Worm (Caenorhabditis elegans) whole organism, L3 larva: ENCODE measurements around the gene gfi-1.

Experiments used
- R02D3.7 ChIP-seq: fragments of 150-350 bp; optimal IDR thresholded peaks from 2 replicates; lab custom pipeline; 2014; ENCODE audit warnings: missing biosample characterization, missing genetic modification characterization
- ZK546.5 ChIP-seq: sonication (generic microtip); optimal IDR thresholded peaks from 2 replicates; lab custom pipeline; 2017; ENCODE audit warnings: missing biosample characterization, missing genetic modification characterization
- aly-2 ChIP-seq: fragments of 150-350 bp; optimal IDR thresholded peaks from 2 replicates; lab custom pipeline; 2014; ENCODE audit warnings: missing biosample characterization, missing genetic modification characterization
- ama-1 ChIP-seq: fragments of 150-350 bp; optimal IDR thresholded peaks from 2 replicates; lab custom pipeline; 2018
- ceh-16 ChIP-seq: sonication (generic microtip); optimal IDR thresholded peaks from 2 replicates; lab custom pipeline; 2017; ENCODE audit warnings: missing biosample characterization, missing genetic modification characterization
- ceh-82 ChIP-seq: fragments of 150-350 bp; optimal IDR thresholded peaks from 2 replicates; lab custom pipeline; 2014; ENCODE audit warnings: missing biosample characterization, missing genetic modification characterization
- ceh-9 ChIP-seq: sonication (generic microtip); optimal IDR thresholded peaks from 2 replicates; lab custom pipeline; 2018; ENCODE audit warnings: missing biosample characterization, missing genetic modification characterization
- daf-12 ChIP-seq: fragments of 150-350 bp; optimal IDR thresholded peaks from 2 replicates; lab custom pipeline; 2014; ENCODE audit warnings: missing biosample characterization, missing genetic modification reagents, missing genetic modification characterization
- egl-27 ChIP-seq: sonication (generic microtip); optimal IDR thresholded peaks from 4 replicates; lab custom pipeline; 2017; ENCODE audit warnings: missing biosample characterization, missing genetic modification reagents, missing genetic modification characterization
- egl-5 ChIP-seq: fragments of 150-350 bp; optimal IDR thresholded peaks from 2 replicates; lab custom pipeline; 2017; ENCODE audit warnings: missing biosample characterization, missing genetic modification reagents, missing genetic modification characterization, inconsistent platforms
- elt-1 ChIP-seq: fragments of 150-350 bp; optimal IDR thresholded peaks from 2 replicates; lab custom pipeline; 2014; ENCODE audit warnings: missing biosample characterization, missing genetic modification characterization
- elt-2 ChIP-seq: sonication (generic microtip); optimal IDR thresholded peaks from 2 replicates; lab custom pipeline; 2016; ENCODE audit warnings: missing genetic modification reagents, mild to moderate bottlenecking, missing genetic modification characterization, missing compliant biosample characterization
- eor-1 ChIP-seq, 2 experiments: fragments of 150-350 bp; optimal IDR thresholded peaks; 2 replicates each; lab custom pipeline; 2014 to 2018; ENCODE audit warnings: missing biosample characterization in 2 of 2, missing genetic modification characterization in 2 of 2
- fkh-10 ChIP-seq: sonication (generic microtip); optimal IDR thresholded peaks from 2 replicates; lab custom pipeline; 2017; ENCODE audit warnings: missing biosample characterization, missing genetic modification reagents, missing genetic modification characterization
- fkh-2 ChIP-seq: fragments of 150-350 bp; optimal IDR thresholded peaks from 2 replicates; lab custom pipeline; 2014; ENCODE audit warnings: missing biosample characterization, missing genetic modification reagents, missing genetic modification characterization
- fos-1 ChIP-seq: fragments of 150-350 bp; optimal IDR thresholded peaks from 2 replicates; lab custom pipeline; 2014; ENCODE audit warnings: missing biosample characterization, missing genetic modification characterization
- jun-1 ChIP-seq: fragments of 150-350 bp; optimal IDR thresholded peaks from 2 replicates; lab custom pipeline; 2014; ENCODE audit warnings: missing biosample characterization, missing genetic modification reagents, missing genetic modification characterization
- lin-15B ChIP-seq: fragments of 150-350 bp; optimal IDR thresholded peaks from 2 replicates; lab custom pipeline; 2014; ENCODE audit warnings: missing biosample characterization, missing genetic modification characterization
- lin-39 ChIP-seq: fragments of 150-350 bp; optimal IDR thresholded peaks from 2 replicates; lab custom pipeline; 2018; ENCODE audit warnings: missing biosample characterization, missing genetic modification reagents, missing genetic modification characterization
- lsy-12 ChIP-seq: sonication (generic microtip); optimal IDR thresholded peaks from 2 replicates; lab custom pipeline; 2016; ENCODE audit warnings: mild to moderate bottlenecking, missing genetic modification characterization, missing compliant biosample characterization
- mdl-1 ChIP-seq: fragments of 150-350 bp; optimal IDR thresholded peaks from 2 replicates; lab custom pipeline; 2014; ENCODE audit warnings: missing biosample characterization, missing genetic modification characterization
- nfya-1 ChIP-seq: sonication (generic microtip); optimal IDR thresholded peaks from 2 replicates; lab custom pipeline; 2017; ENCODE audit warnings: missing genetic modification characterization, mild to moderate bottlenecking, missing compliant biosample characterization, antibody characterized with exemption, moderate library complexity; ENCODE audit not compliant: insufficient read depth
- nhr-11 ChIP-seq: fragments of 150-350 bp; optimal IDR thresholded peaks from 2 replicates; lab custom pipeline; 2014; ENCODE audit warnings: missing biosample characterization, missing genetic modification characterization
- nhr-12 ChIP-seq: fragments of 150-350 bp; optimal IDR thresholded peaks from 2 replicates; lab custom pipeline; 2014; ENCODE audit warnings: missing biosample characterization, missing genetic modification characterization
- nhr-23 ChIP-seq: fragments of 150-350 bp; optimal IDR thresholded peaks from 2 replicates; lab custom pipeline; 2014; ENCODE audit warnings: missing biosample characterization, missing genetic modification reagents, missing genetic modification characterization
- nhr-28 ChIP-seq: fragments of 150-350 bp; optimal IDR thresholded peaks from 2 replicates; lab custom pipeline; 2014; ENCODE audit warnings: missing biosample characterization, missing genetic modification characterization
- nhr-43 ChIP-seq: sonication (generic microtip); optimal IDR thresholded peaks from 2 replicates; lab custom pipeline; 2016; ENCODE audit warnings: mild to moderate bottlenecking, missing genetic modification characterization, missing compliant biosample characterization; ENCODE audit not compliant: poor library complexity, severe bottlenecking
- nhr-67 ChIP-seq: fragments of 150-350 bp; optimal IDR thresholded peaks from 2 replicates; lab custom pipeline; 2014; ENCODE audit warnings: missing biosample characterization, missing genetic modification characterization
- nhr-76 ChIP-seq: fragments of 150-350 bp; sonication (generic microtip); optimal IDR thresholded peaks from 5 replicates; lab custom pipeline; 2014; ENCODE audit warnings: missing biosample characterization, missing genetic modification characterization
- pha-4 ChIP-seq: fragments of 150-350 bp; optimal IDR thresholded peaks from 2 replicates; lab custom pipeline; 2014; ENCODE audit warnings: missing biosample characterization, missing genetic modification reagents, missing genetic modification characterization
- pqm-1 ChIP-seq: fragments of 150-350 bp; optimal IDR thresholded peaks from 2 replicates; lab custom pipeline; 2017; ENCODE audit warnings: missing biosample characterization, missing genetic modification characterization, inconsistent platforms
- sea-2 ChIP-seq: fragments of 150-350 bp; sonication (generic microtip); optimal IDR thresholded peaks from 4 replicates; lab custom pipeline; 2014; ENCODE audit warnings: missing biosample characterization, missing genetic modification reagents, missing genetic modification characterization
- skn-1 ChIP-seq: fragments of 150-350 bp; optimal IDR thresholded peaks from 2 replicates; lab custom pipeline; 2014; ENCODE audit warnings: missing biosample characterization, missing genetic modification characterization
- snpc-4 ChIP-seq: fragments of 150-350 bp; optimal IDR thresholded peaks from 2 replicates; lab custom pipeline; 2014; ENCODE audit warnings: missing biosample characterization, missing genetic modification characterization
- zag-1 ChIP-seq: fragments of 150-350 bp; optimal IDR thresholded peaks from 2 replicates; lab custom pipeline; 2014; ENCODE audit warnings: missing biosample characterization, missing genetic modification characterization

gfi-1 gene

DNA sequence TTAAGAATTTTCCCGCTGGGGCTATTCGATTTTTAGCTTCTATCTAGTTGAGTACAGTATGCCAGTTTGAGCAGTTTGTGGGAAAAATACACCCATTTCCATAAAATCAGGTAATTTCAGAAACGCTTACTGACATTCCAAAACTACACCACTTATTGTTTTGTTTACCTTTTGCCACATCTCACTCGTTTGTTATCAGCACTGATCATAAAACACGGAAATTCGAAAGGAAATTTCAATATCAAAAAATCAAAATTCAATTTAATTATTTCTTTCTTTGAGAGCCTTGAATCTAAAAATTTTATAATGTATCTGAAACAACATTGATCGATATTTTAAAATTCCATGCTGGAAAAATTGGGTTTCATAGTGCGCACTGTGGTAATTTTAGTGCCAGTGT is 797 bp upstream of the gfi-1 start:
- TF ChIP-seq pha-4 (tag; lab: Kevin White, UChicago) (peak; percentile 15), daf-12 (tag; lab: Kevin White, UChicago) (no peak), nhr-67 (no peak), lsy-12 (tag; lab: Kevin White, UChicago) (no peak), nhr-76 (tag; lab: Kevin White, UChicago) (no peak), pqm-1 (tag; lab: Kevin White, UChicago) (no peak), elt-2 (peak; percentile 69), aly-2 (tag; lab: Kevin White, UChicago) (no peak), nhr-11 (tag; lab: Kevin White, UChicago) (no peak), egl-27 (no peak), nhr-43 (no peak), fkh-10 (GFP tag; lab: Kevin White, UChicago) (no peak), mdl-1 (no peak), nfya-1 (tag; lab: Kevin White, UChicago) (no peak)

- TF ChIP-seq elt-2 (peak; percentile 94), pqm-1 (tag; lab: Kevin White, UChicago) (peak; percentile 82), nhr-28 (no peak), ceh-9 (no peak), jun-1 (peak; percentile 39)
Measured at ce11 chrV:6398922-6399321, 809 bp downstream of the gfi-1 start.

DNA sequence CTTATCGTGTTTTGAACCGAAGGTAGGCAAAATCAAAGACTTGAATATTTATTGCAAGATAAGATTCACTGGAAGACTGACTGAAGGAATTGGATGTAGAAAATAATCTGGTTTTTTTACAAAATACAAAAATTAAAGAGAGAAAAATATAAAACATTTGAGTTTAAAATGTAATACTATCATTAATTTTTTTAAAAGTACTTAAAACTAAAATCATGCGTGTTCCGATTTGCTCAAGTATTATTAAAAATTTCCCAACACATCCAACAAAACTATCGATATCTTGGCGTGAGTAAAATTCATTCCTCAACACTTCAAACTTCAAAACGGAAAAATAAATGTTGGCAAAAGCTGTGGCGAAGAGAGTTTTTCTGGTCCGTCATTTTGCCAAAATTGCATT is 9.6 kb downstream of the gfi-1 start, which contains the start of gene F57F4.1:
Gene F57F4.1 (plus strand): TSS at position 301 of the 400 bp plus-strand sequence.
- TF ChIP-seq nhr-23: no peak
- no peak for TF ChIP-seq jun-1
- TF ChIP-seq zag-1 (tag; lab: Kevin White, UChicago): no peak
- TF ChIP-seq R02D3.7: no peak
- no peak for TF ChIP-seq pqm-1 (tag; lab: Kevin White, UChicago)
- no peak for TF ChIP-seq ZK546.5 (tag; lab: Kevin White, UChicago)
- no peak for TF ChIP-seq eor-1 (tag; optimal IDR thresholded peaks at IDR 0.05; lab: Kevin White, UChicago)
- TF ChIP-seq nhr-12 (tag; lab: Kevin White, UChicago): no peak
- TF ChIP-seq nfya-1 (tag; lab: Kevin White, UChicago): no peak
- TF ChIP-seq sea-2 (GFP tag; lab: Kevin White, UChicago): no peak
- no peak for TF ChIP-seq ceh-9
- no peak for TF ChIP-seq mdl-1
- no peak for TF ChIP-seq snpc-4 (tag; lab: Kevin White, UChicago)

ce11 chrV:6389634-6390033 is 10.1 kb downstream of the gfi-1 start, which contains the start of gene F57F4.2:
F57F4.2 (minus strand) TSS chrV:6389734.
- TF ChIP-seq lin-15B (tag; lab: Kevin White, UChicago) (no peak), pqm-1 (tag; lab: Kevin White, UChicago) (no peak), ceh-9 (no peak), elt-1 (tag; lab: Kevin White, UChicago) (no peak), egl-27 (no peak), egl-5 (no peak), nhr-23 (no peak), jun-1 (no peak), ceh-82 (tag; lab: Kevin White, UChicago) (no peak), fos-1 (tag; lab: Kevin White, UChicago) (no peak), fkh-2 (no peak)

ce11 chrV:6385677-6386276 is 14.0 kb downstream of the gfi-1 start:
- TF ChIP-seq nhr-28 (no peak), ama-1 (no peak), mdl-1 (no peak), elt-2 (no peak), ceh-82 (tag; lab: Kevin White, UChicago) (no peak), fkh-2 (no peak), lsy-12 (tag; lab: Kevin White, UChicago) (no peak)

ce11 chrV:6374844-6375243 is 24.9 kb downstream of the gfi-1 start, which contains the start of gene F13H6.5:
F13H6.5 (minus strand) TSS chrV:6374944.
- TF ChIP-seq lsy-12 (tag; lab: Kevin White, UChicago) (no peak), elt-2 (no peak), skn-1 (tag; lab: Kevin White, UChicago) (no peak), ceh-16 (tag; lab: Kevin White, UChicago) (no peak), ceh-82 (tag; lab: Kevin White, UChicago) (no peak), nhr-12 (tag; lab: Kevin White, UChicago) (no peak), egl-27 (no peak), nhr-43 (no peak), R02D3.7 (no peak), ama-1 (no peak), ceh-9 (no peak), lin-15B (tag; lab: Kevin White, UChicago) (no peak), lin-39 (no peak), nhr-11 (tag; lab: Kevin White, UChicago) (no peak)
